Worm (Caenorhabditis elegans) whole organism, L1 larva: Measurements from ENCODE around the gene K09C8.2.

Source experiments
- C04F5.9 ChIP-seq: sonication (generic microtip); optimal IDR thresholded peaks from 2 replicates; lab custom pipeline; 2016; ENCODE audit warnings: missing genetic modification characterization, missing compliant biosample characterization
- C16A3.4 ChIP-seq: fragments of 150-350 bp; optimal IDR thresholded peaks from 2 replicates; lab custom pipeline; 2014; ENCODE audit warnings: missing biosample characterization, missing genetic modification characterization
- aha-1 ChIP-seq: fragments of 150-350 bp; optimal IDR thresholded peaks from 2 replicates; lab custom pipeline; 2014; ENCODE audit warnings: missing biosample characterization, missing genetic modification characterization
- ama-1 ChIP-seq: fragments of 150-350 bp; optimal IDR thresholded peaks from 2 replicates; lab custom pipeline; 2014
- blmp-1 ChIP-seq: fragments of 150-350 bp; optimal IDR thresholded peaks from 2 replicates; lab custom pipeline; 2014; ENCODE audit warnings: missing biosample characterization, missing genetic modification characterization
- ceh-82 ChIP-seq, 3 experiments: fragments of 150-350 bp in 1 of 3; sonication (generic microtip) in 2 of 3; optimal IDR thresholded peaks; 2 replicates each; lab custom pipeline; 2014 to 2017; ENCODE audit warnings: missing biosample characterization in 3 of 3, missing genetic modification characterization in 3 of 3
- ceh-88 ChIP-seq: fragments of 200-800 bp; sonication (Bioruptor generic); IDR thresholded peaks from 2 replicates; pipeline ENCODE4 v1.3.6; 2022; ENCODE audit warnings: missing genetic modification characterization, missing compliant biosample characterization
- ceh-90 ChIP-seq: sonication (generic microtip); optimal IDR thresholded peaks from 2 replicates; lab custom pipeline; 2016; ENCODE audit warnings: missing genetic modification characterization, missing compliant biosample characterization
- ces-1 ChIP-seq: fragments of 150-350 bp; optimal IDR thresholded peaks from 2 replicates; lab custom pipeline; 2014; ENCODE audit warnings: missing biosample characterization, missing genetic modification reagents, missing genetic modification characterization
- efl-1 ChIP-seq, 4 experiments: fragments of 150-350 bp; optimal IDR thresholded peaks in 3 of 4; peaks in 1 of 4; 1 replicate in 1 of 4; 2 replicates in 3 of 4; lab custom pipeline; 2014; ENCODE audit warnings: missing biosample characterization in 2 of 4, missing genetic modification characterization in 2 of 4, missing genetic modification reagents in 2 of 4
- efl-3 ChIP-seq: fragments of 200-800 bp; sonication (Bioruptor generic); optimal IDR thresholded peaks from 2 replicates; lab custom pipeline; 2018; ENCODE audit warnings: mild to moderate bottlenecking, missing genetic modification characterization, missing compliant biosample characterization
- elt-2 ChIP-seq: sonication (generic microtip); optimal IDR thresholded peaks from 2 replicates; lab custom pipeline; 2016; ENCODE audit warnings: missing genetic modification characterization, mild to moderate bottlenecking, inconsistent platforms, missing compliant biosample characterization, missing genetic modification reagents
- elt-3 ChIP-seq, 6 experiments: fragments of 150-350 bp in 1 of 6; sonication (generic microtip); optimal IDR thresholded peaks; 2 replicates each; lab custom pipeline; 2017 to 2018; ENCODE audit warnings: missing biosample characterization in 6 of 6, missing genetic modification characterization in 6 of 6, inconsistent platforms in 1 of 6
- ets-5 ChIP-seq: fragments of 200-800 bp; sonication (Bioruptor generic); IDR thresholded peaks from 2 replicates; pipeline ENCODE4 v1.3.6; 2022; ENCODE audit warnings: missing genetic modification characterization, missing compliant biosample characterization
- fkh-10 ChIP-seq: sonication (generic microtip); optimal IDR thresholded peaks from 2 replicates; lab custom pipeline; 2017; ENCODE audit warnings: missing biosample characterization, missing genetic modification reagents, missing genetic modification characterization
- grh-1 ChIP-seq: fragments of 200-800 bp; sonication (Bioruptor generic); IDR thresholded peaks from 2 replicates; pipeline ENCODE4 v1.3.6; 2022; ENCODE audit warnings: missing genetic modification reagents, missing genetic modification characterization, missing compliant biosample characterization
- hlh-17 ChIP-seq: fragments of 200-800 bp; sonication (Bioruptor generic); optimal IDR thresholded peaks from 2 replicates; lab custom pipeline; 2018; ENCODE audit warnings: missing genetic modification characterization, mild to moderate bottlenecking, missing compliant biosample characterization, moderate library complexity, borderline replicate concordance
- hpl-2 ChIP-seq: fragments of 150-350 bp; optimal IDR thresholded peaks from 2 replicates; lab custom pipeline; 2014; ENCODE audit warnings: missing biosample characterization, missing genetic modification reagents, missing genetic modification characterization
- irx-1 ChIP-seq: sonication (generic microtip); optimal IDR thresholded peaks from 2 replicates; lab custom pipeline; 2016; ENCODE audit warnings: missing genetic modification characterization, missing compliant biosample characterization
- jun-1 ChIP-seq: fragments of 150-350 bp; optimal IDR thresholded peaks from 2 replicates; lab custom pipeline; 2014; ENCODE audit warnings: missing biosample characterization, missing genetic modification reagents, missing genetic modification characterization
- lin-39 ChIP-seq: fragments of 150-350 bp; optimal IDR thresholded peaks from 2 replicates; lab custom pipeline; 2014; ENCODE audit warnings: missing biosample characterization, missing genetic modification reagents, missing genetic modification characterization
- lir-3 ChIP-seq: sonication (generic microtip); optimal IDR thresholded peaks from 2 replicates; lab custom pipeline; 2016; ENCODE audit warnings: mild to moderate bottlenecking, missing genetic modification characterization, moderate library complexity, missing compliant biosample characterization; ENCODE audit not compliant: poor library complexity
- mab-9 ChIP-seq: fragments of 200-800 bp; sonication (Bioruptor generic); IDR thresholded peaks from 2 replicates; pipeline ENCODE4 v1.3.6; 2022; ENCODE audit warnings: missing genetic modification reagents, missing genetic modification characterization, missing compliant biosample characterization
- mdl-1 ChIP-seq, 2 experiments: fragments of 150-350 bp; optimal IDR thresholded peaks; 2 replicates each; lab custom pipeline; 2014 to 2017; ENCODE audit warnings: missing biosample characterization in 2 of 2, missing genetic modification characterization in 2 of 2, inconsistent platforms in 1 of 2
- mep-1 ChIP-seq: fragments of 150-350 bp; optimal IDR thresholded peaks from 2 replicates; lab custom pipeline; 2014; ENCODE audit warnings: missing biosample characterization, missing genetic modification characterization
- nhr-11 ChIP-seq: fragments of 150-350 bp; optimal IDR thresholded peaks from 2 replicates; lab custom pipeline; 2014; ENCODE audit warnings: missing biosample characterization, missing genetic modification characterization
- nhr-19 ChIP-seq: fragments of 200-800 bp; sonication (Bioruptor generic); conservative IDR thresholded peaks from 2 replicates; pipeline ENCODE4 v1.3.6; 2022; ENCODE audit warnings: missing genetic modification characterization, missing compliant biosample characterization
- nhr-20 ChIP-seq: sonication (generic microtip); optimal IDR thresholded peaks from 2 replicates; lab custom pipeline; 2016; ENCODE audit warnings: mild to moderate bottlenecking, missing genetic modification characterization, missing compliant biosample characterization
- nhr-47 ChIP-seq: sonication (generic microtip); optimal IDR thresholded peaks from 2 replicates; lab custom pipeline; 2016; ENCODE audit warnings: mild to moderate bottlenecking, missing genetic modification characterization, moderate library complexity, missing compliant biosample characterization
- nhr-71 ChIP-seq: sonication (generic microtip); optimal IDR thresholded peaks from 2 replicates; lab custom pipeline; 2016; ENCODE audit warnings: mild to moderate bottlenecking, missing genetic modification characterization, moderate library complexity, missing compliant biosample characterization
- nhr-77 ChIP-seq: fragments of 150-350 bp; optimal IDR thresholded peaks from 2 replicates; lab custom pipeline; 2014; ENCODE audit warnings: missing biosample characterization, missing genetic modification characterization
- nhr-85 ChIP-seq: sonication (generic microtip); peaks from one replicate; lab custom pipeline; 2016; ENCODE audit warnings: missing genetic modification characterization, inconsistent platforms, missing compliant biosample characterization
- nhr-90 ChIP-seq: sonication (generic microtip); optimal IDR thresholded peaks from 2 replicates; lab custom pipeline; 2016; ENCODE audit warnings: mild to moderate bottlenecking, missing genetic modification characterization, missing compliant biosample characterization; ENCODE audit not compliant: poor library complexity
- pag-3 ChIP-seq: sonication (generic microtip); optimal IDR thresholded peaks from 2 replicates; lab custom pipeline; 2017; ENCODE audit warnings: missing genetic modification characterization, mild to moderate bottlenecking, missing compliant biosample characterization, antibody characterized with exemption, borderline replicate concordance; ENCODE audit not compliant: insufficient read depth
- rnt-1 ChIP-seq: sonication (generic microtip); optimal IDR thresholded peaks from 2 replicates; lab custom pipeline; 2016; ENCODE audit warnings: mild to moderate bottlenecking, missing genetic modification characterization, moderate library complexity, missing compliant biosample characterization
- skn-1 ChIP-seq: fragments of 150-350 bp; optimal IDR thresholded peaks from 2 replicates; lab custom pipeline; 2014; ENCODE audit warnings: missing biosample characterization, missing genetic modification characterization
- snu-23 ChIP-seq: sonication (generic microtip); optimal IDR thresholded peaks from 2 replicates; lab custom pipeline; 2016; ENCODE audit warnings: missing genetic modification characterization, missing compliant biosample characterization
- sptf-1 ChIP-seq: fragments of 150-350 bp; optimal IDR thresholded peaks from 2 replicates; lab custom pipeline; 2014; ENCODE audit warnings: missing biosample characterization, missing genetic modification characterization
- sup-37 ChIP-seq: fragments of 200-800 bp; sonication (Bioruptor generic); optimal IDR thresholded peaks from 2 replicates; lab custom pipeline; 2018; ENCODE audit warnings: mild to moderate bottlenecking, missing genetic modification characterization, missing compliant biosample characterization
- swsn-7 ChIP-seq: sonication (generic microtip); optimal IDR thresholded peaks from 2 replicates; lab custom pipeline; 2016; ENCODE audit warnings: missing genetic modification characterization, missing compliant biosample characterization
- unc-130 ChIP-seq: fragments of 150-350 bp; optimal IDR thresholded peaks from 2 replicates; lab custom pipeline; 2017; ENCODE audit warnings: missing biosample characterization, missing genetic modification characterization, inconsistent platforms
- unc-62 ChIP-seq: fragments of 150-350 bp; optimal IDR thresholded peaks from 2 replicates; lab custom pipeline; 2014; ENCODE audit warnings: missing biosample characterization, missing genetic modification reagents, missing genetic modification characterization
- unc-86 ChIP-seq: sonication (generic microtip); optimal IDR thresholded peaks from 2 replicates; lab custom pipeline; 2016; ENCODE audit warnings: missing genetic modification characterization, missing compliant biosample characterization
- vab-15 ChIP-seq: sonication (generic microtip); optimal IDR thresholded peaks from 2 replicates; lab custom pipeline; 2017; ENCODE audit warnings: missing genotype, mild to moderate bottlenecking, missing genetic modification characterization, missing compliant biosample characterization
- xbp-1 ChIP-seq: sonication (generic microtip); optimal IDR thresholded peaks from 2 replicates; lab custom pipeline; 2016; ENCODE audit warnings: missing genetic modification characterization, missing compliant biosample characterization
- zip-4 ChIP-seq: fragments of 200-800 bp; sonication (Bioruptor generic); optimal IDR thresholded peaks from 2 replicates; lab custom pipeline; 2018; ENCODE audit warnings: mild to moderate bottlenecking, missing genetic modification characterization, moderate library complexity, missing compliant biosample characterization
- ztf-11 ChIP-seq, 2 experiments: sonication (generic microtip); optimal IDR thresholded peaks; 2 replicates each; lab custom pipeline; 2016 to 2017; ENCODE audit warnings: missing genetic modification characterization in 2 of 2, missing biosample characterization in 1 of 2, missing compliant biosample characterization in 1 of 2

The K09C8.2 gene

ce11 chrX:10958427-10958826 is 809 bp upstream of the K09C8.2 start, which contains the start of gene nlp-19:
Gene nlp-19 (plus strand): TSS chrX:10958727.
- TF ChIP-seq elt-3 (tag; optimal IDR thresholded peaks at IDR 0.05; lab: Kevin White, UChicago): no peak
- TF ChIP-seq unc-130 (tag; lab: Kevin White, UChicago): no peak
- no peak for TF ChIP-seq pag-3
- TF ChIP-seq nhr-47 (tag; lab: Kevin White, UChicago): no peak
- no peak for TF ChIP-seq rnt-1 (tag; lab: Kevin White, UChicago)
- TF ChIP-seq C04F5.9 (tag; lab: Kevin White, UChicago): no peak
- TF ChIP-seq ama-1 (lab: Kevin White, UChicago): no peak
- TF ChIP-seq nhr-77 (tag; lab: Kevin White, UChicago): no peak
- TF ChIP-seq hpl-2: no peak
- no peak for TF ChIP-seq efl-3 (GFP tag; lab: Kevin White, UChicago)
- TF ChIP-seq ceh-90 (tag; lab: Kevin White, UChicago): no peak
- TF ChIP-seq ztf-11 (tag; optimal IDR thresholded peaks at IDR 0.05; lab: Kevin White, UChicago): no peak
- no peak for TF ChIP-seq nhr-11 (tag; lab: Kevin White, UChicago)
- TF ChIP-seq hlh-17 (GFP tag; lab: Kevin White, UChicago): no peak
- TF ChIP-seq jun-1 (tag; lab: Kevin White, UChicago): no peak
- no peak for TF ChIP-seq ceh-88 (GFP tag; lab: Robert Waterston, UW)
- TF ChIP-seq vab-15 (tag; lab: Kevin White, UChicago): no peak

DNA sequence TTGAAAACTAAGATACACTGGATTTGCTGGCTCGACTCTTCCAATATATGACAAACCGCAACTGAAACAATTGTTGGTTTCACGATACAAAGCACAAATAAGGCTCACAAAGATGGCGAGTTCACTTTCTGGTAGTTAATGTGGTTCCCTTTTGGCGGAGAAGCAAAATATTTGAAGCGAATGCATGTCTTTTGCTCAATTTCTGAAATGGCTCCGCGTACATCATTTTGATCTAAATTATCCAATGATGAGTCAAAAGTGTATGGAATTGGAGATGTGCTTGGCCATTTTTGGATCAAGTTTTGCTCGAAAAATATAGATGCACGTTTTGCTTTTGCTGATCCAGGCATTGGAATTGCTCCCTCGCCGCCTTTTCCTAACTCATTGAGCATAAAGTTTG is 2.5 kb downstream of the K09C8.2 start:
- no peak for TF ChIP-seq mab-9 (GFP tag; lab: Robert Waterston, UW)
- no peak for TF ChIP-seq nhr-71
- no peak for TF ChIP-seq ces-1 (GFP tag; lab: Kevin White, UChicago)
- no peak for TF ChIP-seq snu-23 (GFP tag; lab: Kevin White, UChicago)
- TF ChIP-seq hpl-2: no peak
- no peak for TF ChIP-seq ama-1 (lab: Kevin White, UChicago)
- TF ChIP-seq ceh-82 (tag; optimal IDR thresholded peaks at IDR 0.05; lab: Kevin White, UChicago): no peak
- no peak for TF ChIP-seq sup-37
- TF ChIP-seq unc-86 (tag; lab: Kevin White, UChicago): no peak
- TF ChIP-seq skn-1 (tag; lab: Kevin White, UChicago): no peak
- no peak for TF ChIP-seq rnt-1 (tag; lab: Kevin White, UChicago)
- TF ChIP-seq jun-1 (tag; lab: Kevin White, UChicago): no peak

DNA sequence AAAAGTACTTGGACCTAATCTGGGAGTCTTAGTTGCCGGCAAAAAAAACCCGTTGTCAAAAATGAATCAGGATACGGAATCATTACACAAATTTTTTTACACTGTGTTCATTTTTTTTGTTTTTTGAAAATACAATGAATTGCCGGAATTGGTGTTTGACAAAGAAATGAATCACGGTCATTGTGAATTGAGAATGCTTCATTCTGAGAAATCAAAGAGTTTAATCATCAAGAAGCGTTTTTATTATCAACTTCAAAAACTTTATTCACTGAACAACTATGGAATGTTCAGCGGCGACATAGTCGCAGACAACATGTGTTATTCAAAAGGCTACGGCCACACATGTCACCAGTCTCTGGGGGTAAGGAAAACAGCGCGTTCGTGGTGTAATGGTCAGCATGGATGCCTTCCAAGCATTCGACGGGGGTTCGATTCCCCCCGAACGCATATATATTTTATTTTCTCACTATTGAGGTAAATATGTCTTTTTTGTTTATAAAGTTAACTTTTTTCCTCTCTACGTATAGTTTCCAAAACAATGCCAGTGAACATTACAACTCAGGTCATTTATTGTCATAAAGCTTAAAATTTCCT is 4.3 kb downstream of the K09C8.2 start, which contains the start of gene nas-10:
TSS of gene nas-10 (minus strand) at position 51 of the 594 bp plus-strand sequence.
- TF ChIP-seq unc-130 (tag; lab: Kevin White, UChicago) (peak; percentile 25), blmp-1 (peak; percentile 21), nhr-19 (GFP tag; lab: Robert Waterston, UW) (peak; percentile 68), aha-1 (tag; lab: Kevin White, UChicago) (no peak), ets-5 (GFP tag; lab: Robert Waterston, UW) (no peak), zip-4 (GFP tag; lab: Kevin White, UChicago) (no peak), xbp-1 (peak; percentile 39), nhr-85 (peak; percentile 76), mdl-1 (tag; optimal IDR thresholded peaks at IDR 0.05; lab: Kevin White, UChicago) (peak in 1 of 2 experiments; percentile 49), elt-3 (tag; optimal IDR thresholded peaks at IDR 0.05; lab: Kevin White, UChicago) (peak in 1 of 6 experiments; percentile 18), sptf-1 (no peak), lin-39 (tag; lab: Kevin White, UChicago) (no peak), grh-1 (0 out of 2 replicates have a peak, but pooled peaks have one; percentile 24), mep-1 (tag; lab: Kevin White, UChicago) (peak; percentile 54), nhr-20 (tag; lab: Kevin White, UChicago) (peak; percentile 65), ceh-82 (tag; optimal IDR thresholded peaks at IDR 0.05; lab: Kevin White, UChicago) (peak in 2 of 3 experiments; percentile 29 to 37), nhr-90 (peak; percentile 73), ztf-11 (tag; optimal IDR thresholded peaks at IDR 0.05; lab: Kevin White, UChicago) (peak in 1 of 2 experiments; percentile 38), C04F5.9 (tag; lab: Kevin White, UChicago) (no peak), swsn-7 (tag; lab: Kevin White, UChicago) (peak; percentile 62), irx-1 (tag; lab: Kevin White, UChicago) (peak; percentile 13), efl-1 (optimal IDR thresholded peaks at IDR 0.05; lab: Kevin White, UChicago) (peak in 1 of 2 experiments; percentile 1), efl-1 (GFP tag; optimal IDR thresholded peaks at IDR 0.05 in 1 of 2; lab: Kevin White, UChicago) (peak in 1 of 2 experiments; percentile 86), lir-3 (tag; lab: Kevin White, UChicago) (peak; percentile 54), elt-2 (tag; lab: Kevin White, UChicago) (peak; percentile 45), fkh-10 (GFP tag; lab: Kevin White, UChicago) (peak; percentile 32), jun-1 (tag; lab: Kevin White, UChicago) (peak; percentile 25), C16A3.4 (peak; percentile 52), unc-62 (GFP tag; lab: Kevin White, UChicago) (no peak)
